Fruit fly (Drosophila melanogaster): ENCODE measurements around the gene CG32755.
A peak's percentile ranks its signal among the peaks of the same experiment; 100 is the strongest.

The CG32755 gene

DNA sequence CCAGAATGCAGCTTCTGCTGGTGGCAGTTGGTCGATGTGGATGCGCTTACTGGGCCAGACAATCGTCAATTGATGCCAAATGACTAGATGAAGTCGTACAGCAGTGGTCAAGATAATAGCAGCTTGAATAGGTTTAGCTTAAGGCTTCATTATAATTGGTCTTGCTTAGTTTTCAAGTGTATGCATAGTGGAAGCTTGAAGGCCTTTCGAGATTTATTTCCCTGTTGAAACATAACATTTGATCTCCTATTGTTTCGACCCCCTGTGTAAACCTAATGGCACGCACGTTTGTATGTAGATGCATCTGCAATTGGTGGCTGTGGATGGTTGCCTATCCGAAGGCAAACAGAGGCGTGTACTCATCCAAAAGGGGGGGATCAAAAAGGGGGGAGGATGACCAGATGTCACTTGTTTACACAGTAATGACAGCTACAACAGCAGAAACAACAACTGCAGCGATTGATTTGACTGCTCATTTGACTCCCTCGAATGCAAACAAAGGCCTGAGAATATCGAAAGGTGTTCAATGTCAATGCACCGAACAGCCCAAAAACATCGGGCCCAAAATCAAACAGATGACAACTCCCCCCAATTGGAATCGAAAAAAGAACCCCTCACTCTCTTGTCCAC, 18.2 kb downstream of the CG32755 start (continued):
- TF ChIP-seq ase (GFP tag; IDR thresholded peaks at IDR 0.05) (0 out of 3 replicates have a peak, but pooled peaks have one; percentile 18), CG4282 (GFP tag; optimal IDR thresholded peaks at IDR 0.05) (no peak), CG17568 (GFP tag; optimal IDR thresholded peaks at IDR 0.05) (no peak), Six4 (GFP tag; optimal IDR thresholded peaks at IDR 0.05) (peak; percentile 35), ab (GFP tag; optimal IDR thresholded peaks at IDR 0.05) (no peak), ham (GFP tag; IDR thresholded peaks at IDR 0.05) (no peak), pros (GFP tag; optimal IDR thresholded peaks at IDR 0.05) (no peak), zf30C (GFP tag; optimal IDR thresholded peaks at IDR 0.05) (no peak), shn (GFP tag; optimal IDR thresholded peaks at IDR 0.05) (no peak), insv (GFP tag; optimal IDR thresholded peaks at IDR 0.05) (no peak), yki (optimal IDR thresholded peaks at IDR 0.05) (no peak), fd64A (GFP tag; optimal IDR thresholded peaks at IDR 0.05) (no peak), CG8924 (tag; optimal IDR thresholded peaks at IDR 0.05) (peak; percentile 9), CG15601 (tag; optimal IDR thresholded peaks at IDR 0.05) (no peak), CG6813 (GFP tag; optimal IDR thresholded peaks at IDR 0.05) (no peak), ewg (GFP tag; optimal IDR thresholded peaks at IDR 0.05) (peak; percentile 20), NK7.1 (GFP tag; optimal IDR thresholded peaks at IDR 0.05) (no peak), chif (GFP tag; optimal IDR thresholded peaks at IDR 0.05) (peak; percentile 21 to 45), CG9727 (GFP tag; optimal IDR thresholded peaks at IDR 0.05) (peak; percentile 40), lab (GFP tag; optimal IDR thresholded peaks at IDR 0.05) (no peak), sc (optimal IDR thresholded peaks at IDR 0.05) (no peak), sc (GFP tag; optimal IDR thresholded peaks at IDR 0.05) (no peak), CG14965 (GFP tag; optimal IDR thresholded peaks at IDR 0.05; ENCODE audit: borderline replicate concordance) (no peak), lola (GFP tag; optimal IDR thresholded peaks at IDR 0.05) (peak in 1 of 3 experiments; percentile 17), CG18599 (GFP tag; optimal IDR thresholded peaks at IDR 0.05) (no peak), pnt (GFP tag; optimal IDR thresholded peaks at IDR 0.05) (peak; percentile 21), CG32767 (GFP tag; IDR thresholded peaks at IDR 0.05) (no peak), Aef1 (GFP tag; IDR thresholded peaks at IDR 0.05) (no peak), CG15011 (GFP tag; optimal IDR thresholded peaks at IDR 0.05) (no peak), gfzf (GFP tag; optimal IDR thresholded peaks at IDR 0.05) (no peak), CG7745 (tag; optimal IDR thresholded peaks at IDR 0.05) (no peak), Dfd (GFP tag; optimal IDR thresholded peaks at IDR 0.05) (no peak), vvl (GFP tag; IDR thresholded peaks at IDR 0.05) (peak; percentile 74), Dll (GFP tag; IDR thresholded peaks at IDR 0.05; ENCODE audit: partially characterized antibody) (no peak), rib (GFP tag; IDR thresholded peaks at IDR 0.05) (no peak), CG17385 (GFP tag; optimal IDR thresholded peaks at IDR 0.05) (peak; percentile 6), ash1 (GFP tag; optimal IDR thresholded peaks at IDR 0.05) (no peak), D (optimal IDR thresholded peaks at IDR 0.05) (no peak), D (GFP tag; optimal IDR thresholded peaks at IDR 0.05) (peak; percentile 40), knrl (GFP tag; IDR thresholded peaks at IDR 0.05; ENCODE audit: partially characterized antibody) (no peak), CG10366 (GFP tag; IDR thresholded peaks at IDR 0.05) (peak; percentile 50), HLHmδ (GFP tag; optimal IDR thresholded peaks at IDR 0.05) (no peak), jing (GFP tag; optimal IDR thresholded peaks at IDR 0.05) (no peak), NC2β (GFP tag; optimal IDR thresholded peaks at IDR 0.05) (peak; percentile 16), CG8089 (GFP tag; optimal IDR thresholded peaks at IDR 0.05) (no peak)

Measured in whole organism, embryonic.